Worm (Caenorhabditis elegans) whole organism, L3 larva: ENCODE results near the gene smg-6.

Experiments used
- aly-2 ChIP-seq: fragments of 150-350 bp; optimal IDR thresholded peaks from 2 replicates; lab custom pipeline; 2014; ENCODE audit warnings: missing biosample characterization, missing genetic modification characterization
- snpc-4 ChIP-seq: fragments of 150-350 bp; optimal IDR thresholded peaks from 2 replicates; lab custom pipeline; 2014; ENCODE audit warnings: missing biosample characterization, missing genetic modification characterization
- unc-62 ChIP-seq: fragments of 150-350 bp; sonication (generic microtip); optimal IDR thresholded peaks from 4 replicates; lab custom pipeline; 2014; ENCODE audit warnings: missing biosample characterization, missing genetic modification reagents, missing genetic modification characterization

ce11 chrIII:2471855-2472254 lies 1.8 kb upstream of the smg-6 start:
- TF ChIP-seq snpc-4 (tag; lab: Kevin White, UChicago) = no peak
- no peak for TF ChIP-seq unc-62
- TF ChIP-seq aly-2 (tag; lab: Kevin White, UChicago) = no peak
